Worm (Caenorhabditis elegans) whole organism, L1 larva: ENCODE measurements around the gene fbxa-141.
A peak's percentile ranks its signal among the peaks of the same experiment; 100 is the strongest.

Experiments used
- C04F5.9 ChIP-seq: sonication (generic microtip); optimal IDR thresholded peaks from 2 replicates; lab custom pipeline; 2016; ENCODE audit warnings: missing genetic modification characterization, missing compliant biosample characterization
- C16A3.4 ChIP-seq: fragments of 150-350 bp; optimal IDR thresholded peaks from 2 replicates; lab custom pipeline; 2014; ENCODE audit warnings: missing biosample characterization, missing genetic modification characterization
- aha-1 ChIP-seq: fragments of 150-350 bp; optimal IDR thresholded peaks from 2 replicates; lab custom pipeline; 2014; ENCODE audit warnings: missing biosample characterization, missing genetic modification characterization
- ama-1 ChIP-seq: fragments of 150-350 bp; optimal IDR thresholded peaks from 2 replicates; lab custom pipeline; 2014
- blmp-1 ChIP-seq: fragments of 150-350 bp; optimal IDR thresholded peaks from 2 replicates; lab custom pipeline; 2014; ENCODE audit warnings: missing biosample characterization, missing genetic modification characterization
- ceh-63 ChIP-seq: fragments of 200-800 bp; sonication (Bioruptor generic); optimal IDR thresholded peaks from 2 replicates; lab custom pipeline; 2018; ENCODE audit warnings: mild to moderate bottlenecking, missing genetic modification characterization, missing compliant biosample characterization
- ces-1 ChIP-seq: fragments of 150-350 bp; optimal IDR thresholded peaks from 2 replicates; lab custom pipeline; 2014; ENCODE audit warnings: missing biosample characterization, missing genetic modification reagents, missing genetic modification characterization
- dpl-1 ChIP-seq, 3 experiments: fragments of 150-350 bp in 2 of 3; sonication (generic microtip) in 1 of 3; optimal IDR thresholded peaks; 2 replicates each; lab custom pipeline; 2014 to 2017; ENCODE audit warnings: missing biosample characterization in 3 of 3, missing genetic modification characterization in 3 of 3, missing genetic modification reagents in 3 of 3
- dsc-1 ChIP-seq: sonication (generic microtip); optimal IDR thresholded peaks from 2 replicates; lab custom pipeline; 2016; ENCODE audit warnings: mild to moderate bottlenecking, missing genetic modification characterization, missing compliant biosample characterization
- efl-1 ChIP-seq, 4 experiments: fragments of 150-350 bp; optimal IDR thresholded peaks in 3 of 4; peaks in 1 of 4; 1 replicate in 1 of 4; 2 replicates in 3 of 4; lab custom pipeline; 2014; ENCODE audit warnings: missing biosample characterization in 2 of 4, missing genetic modification characterization in 2 of 4, missing genetic modification reagents in 2 of 4
- efl-3 ChIP-seq: fragments of 200-800 bp; sonication (Bioruptor generic); optimal IDR thresholded peaks from 2 replicates; lab custom pipeline; 2018; ENCODE audit warnings: mild to moderate bottlenecking, missing genetic modification characterization, missing compliant biosample characterization
- egl-13 ChIP-seq: sonication (generic microtip); optimal IDR thresholded peaks from 2 replicates; lab custom pipeline; 2016; ENCODE audit warnings: missing genotype, missing genetic modification reagents, missing genetic modification characterization, missing compliant biosample characterization
- elt-3 ChIP-seq, 6 experiments: fragments of 150-350 bp in 1 of 6; sonication (generic microtip); optimal IDR thresholded peaks; 2 replicates each; lab custom pipeline; 2017 to 2018; ENCODE audit warnings: missing biosample characterization in 6 of 6, missing genetic modification characterization in 6 of 6, inconsistent platforms in 1 of 6
- fkh-4 ChIP-seq: sonication (generic microtip); optimal IDR thresholded peaks from 2 replicates; lab custom pipeline; 2016; ENCODE audit warnings: missing compliant biosample characterization, missing genetic modification characterization, borderline replicate concordance
- fkh-8 ChIP-seq: sonication (generic microtip); optimal IDR thresholded peaks from 2 replicates; lab custom pipeline; 2016; ENCODE audit warnings: mild to moderate bottlenecking, missing genetic modification characterization, missing compliant biosample characterization
- fos-1 ChIP-seq: fragments of 150-350 bp; optimal IDR thresholded peaks from 2 replicates; lab custom pipeline; 2014; ENCODE audit warnings: missing biosample characterization, missing genetic modification characterization
- hlh-17 ChIP-seq: fragments of 200-800 bp; sonication (Bioruptor generic); optimal IDR thresholded peaks from 2 replicates; lab custom pipeline; 2018; ENCODE audit warnings: missing genetic modification characterization, mild to moderate bottlenecking, missing compliant biosample characterization, moderate library complexity, borderline replicate concordance
- hlh-4 ChIP-seq: sonication (generic microtip); optimal IDR thresholded peaks from 2 replicates; lab custom pipeline; 2016; ENCODE audit warnings: mild to moderate bottlenecking, missing genetic modification characterization, missing compliant biosample characterization
- irx-1 ChIP-seq: sonication (generic microtip); optimal IDR thresholded peaks from 2 replicates; lab custom pipeline; 2016; ENCODE audit warnings: missing genetic modification characterization, missing compliant biosample characterization
- isw-1 ChIP-seq: fragments of 200-800 bp; sonication (Bioruptor generic); IDR thresholded peaks from 2 replicates; pipeline ENCODE4 v1.3.6; 2022; ENCODE audit warnings: missing genetic modification characterization, missing compliant biosample characterization
- jun-1 ChIP-seq: fragments of 150-350 bp; optimal IDR thresholded peaks from 2 replicates; lab custom pipeline; 2014; ENCODE audit warnings: missing biosample characterization, missing genetic modification reagents, missing genetic modification characterization
- lin-13 ChIP-seq: fragments of 150-350 bp; optimal IDR thresholded peaks from 2 replicates; lab custom pipeline; 2014; ENCODE audit warnings: missing biosample characterization, missing genetic modification reagents, missing genetic modification characterization
- lin-14 ChIP-seq: fragments of 200-800 bp; sonication (Bioruptor generic); optimal IDR thresholded peaks from 2 replicates; lab custom pipeline; 2018; ENCODE audit warnings: mild to moderate bottlenecking, missing genetic modification characterization, moderate library complexity, missing compliant biosample characterization
- lin-15B ChIP-seq: fragments of 150-350 bp; sonication (generic microtip); optimal IDR thresholded peaks from 3 replicates; lab custom pipeline; 2014; ENCODE audit warnings: missing biosample characterization, missing genetic modification characterization
- lin-35 ChIP-seq, 2 experiments: fragments of 150-350 bp; optimal IDR thresholded peaks; 2 replicates each; lab custom pipeline; 2014; ENCODE audit warnings: missing biosample characterization in 2 of 2, missing genetic modification characterization in 2 of 2, missing genetic modification reagents in 2 of 2
- lir-3 ChIP-seq: sonication (generic microtip); optimal IDR thresholded peaks from 2 replicates; lab custom pipeline; 2016; ENCODE audit warnings: mild to moderate bottlenecking, missing genetic modification characterization, moderate library complexity, missing compliant biosample characterization; ENCODE audit not compliant: poor library complexity
- lsy-2 ChIP-seq, 2 experiments: fragments of 150-350 bp; optimal IDR thresholded peaks; 2 replicates each; lab custom pipeline; 2014; ENCODE audit warnings: missing biosample characterization in 2 of 2, missing genetic modification characterization in 2 of 2
- mab-9 ChIP-seq: fragments of 200-800 bp; sonication (Bioruptor generic); IDR thresholded peaks from 2 replicates; pipeline ENCODE4 v1.3.6; 2022; ENCODE audit warnings: missing genetic modification reagents, missing genetic modification characterization, missing compliant biosample characterization
- mef-2 ChIP-seq: fragments of 150-350 bp; optimal IDR thresholded peaks from 2 replicates; lab custom pipeline; 2014; ENCODE audit warnings: missing biosample characterization, missing genetic modification characterization
- mep-1 ChIP-seq: fragments of 150-350 bp; optimal IDR thresholded peaks from 2 replicates; lab custom pipeline; 2014; ENCODE audit warnings: missing biosample characterization, missing genetic modification characterization
- nhr-11 ChIP-seq: fragments of 150-350 bp; optimal IDR thresholded peaks from 2 replicates; lab custom pipeline; 2014; ENCODE audit warnings: missing biosample characterization, missing genetic modification characterization
- nhr-19 ChIP-seq: fragments of 200-800 bp; sonication (Bioruptor generic); conservative IDR thresholded peaks from 2 replicates; pipeline ENCODE4 v1.3.6; 2022; ENCODE audit warnings: missing genetic modification characterization, missing compliant biosample characterization
- nhr-20 ChIP-seq: sonication (generic microtip); optimal IDR thresholded peaks from 2 replicates; lab custom pipeline; 2016; ENCODE audit warnings: mild to moderate bottlenecking, missing genetic modification characterization, missing compliant biosample characterization
- nhr-71 ChIP-seq: sonication (generic microtip); optimal IDR thresholded peaks from 2 replicates; lab custom pipeline; 2016; ENCODE audit warnings: mild to moderate bottlenecking, missing genetic modification characterization, moderate library complexity, missing compliant biosample characterization
- nhr-76 ChIP-seq: sonication (generic microtip); optimal IDR thresholded peaks from 2 replicates; lab custom pipeline; 2017; ENCODE audit warnings: missing biosample characterization, missing genetic modification characterization
- nhr-77 ChIP-seq: fragments of 150-350 bp; optimal IDR thresholded peaks from 2 replicates; lab custom pipeline; 2014; ENCODE audit warnings: missing biosample characterization, missing genetic modification characterization
- nhr-85 ChIP-seq: sonication (generic microtip); peaks from one replicate; lab custom pipeline; 2016; ENCODE audit warnings: missing genetic modification characterization, inconsistent platforms, missing compliant biosample characterization
- pag-3 ChIP-seq: sonication (generic microtip); optimal IDR thresholded peaks from 2 replicates; lab custom pipeline; 2017; ENCODE audit warnings: missing genetic modification characterization, mild to moderate bottlenecking, missing compliant biosample characterization, antibody characterized with exemption, borderline replicate concordance; ENCODE audit not compliant: insufficient read depth
- pqm-1 ChIP-seq: sonication (generic microtip); optimal IDR thresholded peaks from 3 replicates; lab custom pipeline; 2017; ENCODE audit warnings: missing biosample characterization, missing genetic modification characterization
- skn-1 ChIP-seq: fragments of 150-350 bp; optimal IDR thresholded peaks from 2 replicates; lab custom pipeline; 2014; ENCODE audit warnings: missing biosample characterization, missing genetic modification characterization
- sox-4 ChIP-seq: sonication (generic microtip); optimal IDR thresholded peaks from 2 replicates; lab custom pipeline; 2016; ENCODE audit warnings: missing genetic modification characterization, missing compliant biosample characterization
- tbx-2 ChIP-seq: sonication (generic microtip); optimal IDR thresholded peaks from 2 replicates; lab custom pipeline; 2016; ENCODE audit warnings: missing genetic modification characterization, missing compliant biosample characterization
- tlp-1 ChIP-seq: fragments of 150-350 bp; optimal IDR thresholded peaks from 2 replicates; lab custom pipeline; 2014; ENCODE audit warnings: missing biosample characterization, missing genetic modification characterization
- unc-30 ChIP-seq: sonication (generic microtip); optimal IDR thresholded peaks from 2 replicates; lab custom pipeline; 2017; ENCODE audit warnings: missing biosample characterization, missing genetic modification characterization
- unc-62 ChIP-seq: fragments of 150-350 bp; optimal IDR thresholded peaks from 2 replicates; lab custom pipeline; 2014; ENCODE audit warnings: missing biosample characterization, missing genetic modification reagents, missing genetic modification characterization
- unc-86 ChIP-seq: sonication (generic microtip); optimal IDR thresholded peaks from 2 replicates; lab custom pipeline; 2016; ENCODE audit warnings: missing genetic modification characterization, missing compliant biosample characterization
- unc-98 ChIP-seq: fragments of 200-800 bp; sonication (Bioruptor generic); IDR thresholded peaks from 2 replicates; pipeline ENCODE4 v1.3.6; 2022; ENCODE audit warnings: missing genetic modification characterization, missing compliant biosample characterization
- vab-15 ChIP-seq: sonication (generic microtip); optimal IDR thresholded peaks from 2 replicates; lab custom pipeline; 2017; ENCODE audit warnings: missing genotype, mild to moderate bottlenecking, missing genetic modification characterization, missing compliant biosample characterization
- xbp-1 ChIP-seq: sonication (generic microtip); optimal IDR thresholded peaks from 2 replicates; lab custom pipeline; 2016; ENCODE audit warnings: missing genetic modification characterization, missing compliant biosample characterization
- zag-1 ChIP-seq: fragments of 150-350 bp; optimal IDR thresholded peaks from 2 replicates; lab custom pipeline; 2014; ENCODE audit warnings: missing biosample characterization, missing genetic modification characterization
- zip-4 ChIP-seq: fragments of 200-800 bp; sonication (Bioruptor generic); optimal IDR thresholded peaks from 2 replicates; lab custom pipeline; 2018; ENCODE audit warnings: mild to moderate bottlenecking, missing genetic modification characterization, moderate library complexity, missing compliant biosample characterization
- ztf-11 ChIP-seq, 2 experiments: sonication (generic microtip); optimal IDR thresholded peaks; 2 replicates each; lab custom pipeline; 2016 to 2017; ENCODE audit warnings: missing genetic modification characterization in 2 of 2, missing biosample characterization in 1 of 2, missing compliant biosample characterization in 1 of 2
- ztf-4 ChIP-seq: fragments of 150-350 bp; optimal IDR thresholded peaks from 2 replicates; lab custom pipeline; 2014; ENCODE audit warnings: missing biosample characterization, missing genetic modification characterization

Gene fbxa-141

ce11 chrX:14480248-14480647, 32.5 kb downstream of the fbxa-141 start, which contains the start of gene gfi-3 (continued):
- peak; percentile 91 for TF ChIP-seq nhr-20
- no peak for TF ChIP-seq egl-13 (tag; lab: Kevin White, UChicago)
- TF ChIP-seq lin-15B (tag; lab: Kevin White, UChicago) = peak; percentile 43
- TF ChIP-seq fkh-4 (tag; lab: Kevin White, UChicago) = peak; percentile 17
- peak; percentile 90 for TF ChIP-seq nhr-19 (GFP tag; lab: Robert Waterston, UW)
- TF ChIP-seq mep-1 (tag; lab: Kevin White, UChicago) = peak; percentile 75
- peak; percentile 76 for TF ChIP-seq C16A3.4 (tag; lab: Kevin White, UChicago)
- peak; percentile 72 for TF ChIP-seq irx-1 (tag; lab: Kevin White, UChicago)
- peak; percentile 79 to 86 for TF ChIP-seq lsy-2 (tag; optimal IDR thresholded peaks at IDR 0.05; lab: Kevin White, UChicago)
- peak; percentile 55 for TF ChIP-seq fos-1 (tag; lab: Kevin White, UChicago)
- peak; percentile 83 for TF ChIP-seq dsc-1 (tag; lab: Kevin White, UChicago)
- TF ChIP-seq unc-30 (tag; lab: Kevin White, UChicago) = no peak
- TF ChIP-seq efl-3 (GFP tag; lab: Kevin White, UChicago) = no peak
- peak; percentile 44 for TF ChIP-seq lir-3 (tag; lab: Kevin White, UChicago)
- peak; percentile 92 for TF ChIP-seq nhr-85 (tag; lab: Kevin White, UChicago)
- TF ChIP-seq unc-62 = no peak
- no peak for TF ChIP-seq pag-3 (tag; lab: Kevin White, UChicago)
- TF ChIP-seq tbx-2 (tag; lab: Kevin White, UChicago) = peak; percentile 89
- TF ChIP-seq unc-86 (tag; lab: Kevin White, UChicago) = peak; percentile 73
- TF ChIP-seq pqm-1 (tag; lab: Kevin White, UChicago) = no peak
- TF ChIP-seq ces-1 (GFP tag; lab: Kevin White, UChicago) = no peak
- no peak for TF ChIP-seq C04F5.9 (tag; lab: Kevin White, UChicago)
- peak; percentile 42 for TF ChIP-seq aha-1
- TF ChIP-seq efl-1 (optimal IDR thresholded peaks at IDR 0.05; lab: Kevin White, UChicago) = peak; percentile 66 to 74
- peak; percentile 58 to 97 for TF ChIP-seq efl-1 (GFP tag; optimal IDR thresholded peaks at IDR 0.05 in 1 of 2; lab: Kevin White, UChicago)
- TF ChIP-seq ceh-63 = no peak
- peak; percentile 42 for TF ChIP-seq sox-4 (tag; lab: Kevin White, UChicago)
- TF ChIP-seq mef-2 (tag; lab: Kevin White, UChicago) = no peak
- peak; percentile 54; the same call in 1 of the 2 replicates for TF ChIP-seq mab-9 (GFP tag; lab: Robert Waterston, UW)
- TF ChIP-seq lin-14 (GFP tag; lab: Kevin White, UChicago) = peak; percentile 94
- peak in 1 of 2 experiments; percentile 71 for TF ChIP-seq ztf-11 (tag; optimal IDR thresholded peaks at IDR 0.05; lab: Kevin White, UChicago)
- peak; percentile 93 for TF ChIP-seq nhr-71 (tag; lab: Kevin White, UChicago)
- no peak for TF ChIP-seq hlh-17 (GFP tag; lab: Kevin White, UChicago)
- peak; percentile 57 for TF ChIP-seq ztf-4 (tag; lab: Kevin White, UChicago)
- TF ChIP-seq zip-4 (GFP tag; lab: Kevin White, UChicago) = peak; percentile 51
- peak; percentile 64 for TF ChIP-seq isw-1 (GFP tag; lab: Robert Waterston, UW)
- peak; percentile 56 for TF ChIP-seq blmp-1 (tag; lab: Kevin White, UChicago)
- TF ChIP-seq lin-13 (GFP tag; lab: Kevin White, UChicago) = peak; percentile 85
- TF ChIP-seq fkh-8 (tag; lab: Kevin White, UChicago) = peak; percentile 49
- peak; percentile 81 for TF ChIP-seq xbp-1 (tag; lab: Kevin White, UChicago)
- no peak for TF ChIP-seq unc-98 (GFP tag; lab: Robert Waterston, UW)
- peak; percentile 15 for TF ChIP-seq nhr-11
- TF ChIP-seq hlh-4 (tag; lab: Kevin White, UChicago) = no peak
- TF ChIP-seq jun-1 = peak; percentile 71
- no peak for TF ChIP-seq zag-1 (tag; lab: Kevin White, UChicago)
- no peak for TF ChIP-seq vab-15 (tag; lab: Kevin White, UChicago)
- TF ChIP-seq ama-1 (lab: Kevin White, UChicago) = no peak
- TF ChIP-seq dpl-1 (GFP tag; optimal IDR thresholded peaks at IDR 0.05; lab: Kevin White, UChicago) = peak; percentile 68 to 79 (median 74)
- TF ChIP-seq skn-1 (tag; lab: Kevin White, UChicago) = peak; percentile 60
- TF ChIP-seq tlp-1 (tag; lab: Kevin White, UChicago) = no peak
- peak; percentile 65 for TF ChIP-seq nhr-77 (tag; lab: Kevin White, UChicago)
- no peak for TF ChIP-seq nhr-76 (tag; lab: Kevin White, UChicago)
- peak; percentile 72 to 86 for TF ChIP-seq lin-35 (GFP tag; optimal IDR thresholded peaks at IDR 0.05; lab: Kevin White, UChicago)
- peak in 3 of 6 experiments; percentile 7 to 74 (median 43) for TF ChIP-seq elt-3 (tag; optimal IDR thresholded peaks at IDR 0.05; lab: Kevin White, UChicago)
